Worm (Caenorhabditis elegans): Measurements from ENCODE around the gene sri-54.

sri-54 gene

DNA sequence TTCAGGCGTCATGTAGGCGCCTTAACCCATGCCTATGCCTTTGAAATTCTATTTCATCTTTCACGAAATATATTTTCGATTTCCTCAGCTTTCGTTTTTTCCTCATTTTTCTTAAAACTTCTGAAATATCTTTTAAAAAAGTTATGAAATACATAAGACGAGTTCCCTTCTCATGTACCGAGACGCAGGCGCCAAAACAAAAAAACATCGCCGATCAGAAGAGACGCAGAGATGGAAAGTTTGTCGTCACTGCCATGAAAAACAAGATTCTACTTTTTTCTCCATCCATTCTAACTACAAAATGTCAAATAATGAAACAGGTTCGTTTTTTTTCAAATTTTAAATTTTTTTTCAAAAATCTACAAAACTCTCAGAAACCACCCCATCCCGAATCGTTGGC, 8.7 kb downstream of the sri-54 start, which contains the start of gene chil-24:
Gene chil-24, plus strand, starts transcription at position 156 of the 400 bp plus-strand sequence.
- TF ChIP-seq ets-7 (tag; optimal IDR thresholded peaks at IDR 0.05) (no peak), ceh-36 (tag; optimal IDR thresholded peaks at IDR 0.05) (no peak), ama-1 (optimal IDR thresholded peaks at IDR 0.05) (no peak), tbx-37 (GFP tag; conservative IDR thresholded peaks at IDR 0.05) (no peak), sea-1 (GFP tag; conservative IDR thresholded peaks at IDR 0.05) (no peak), ceh-13 (GFP tag; optimal IDR thresholded peaks at IDR 0.05) (no peak), F13C5.2 (tag; optimal IDR thresholded peaks at IDR 0.05) (no peak), tra-4 (tag; optimal IDR thresholded peaks at IDR 0.05) (no peak), B0310.2 (tag; optimal IDR thresholded peaks at IDR 0.05) (no peak)

ce11 chrII:3126741-3127140, 11.0 kb downstream of the sri-54 start, which contains the start of gene ins-31:
Gene ins-31, plus strand, starts transcription at chrII:3127041.
- 0 out of 2 replicates have a peak, but pooled peaks have one; percentile 32 for TF ChIP-seq pes-1 (GFP tag; IDR thresholded peaks at IDR 0.05)

- TF ChIP-seq ceh-13 (GFP tag; optimal IDR thresholded peaks at IDR 0.05) (no peak), B0310.2 (tag; optimal IDR thresholded peaks at IDR 0.05) (no peak), hnd-1 (tag; optimal IDR thresholded peaks at IDR 0.05) (no peak), tbx-11 (GFP tag; IDR thresholded peaks at IDR 0.05) (no peak), sea-1 (GFP tag; conservative IDR thresholded peaks at IDR 0.05) (no peak), aly-1 (tag; optimal IDR thresholded peaks at IDR 0.05) (no peak)
These were observed 11.4 kb downstream of the sri-54 start, which contains the start of gene ins-19 for ce11 chrII:3126341-3126740. Gene ins-19, minus strand, starts transcription at chrII:3126441.

- TF ChIP-seq scrt-1 (GFP tag; IDR thresholded peaks at IDR 0.05) (no peak), pes-1 (GFP tag; IDR thresholded peaks at IDR 0.05) (no peak), ets-7 (tag; optimal IDR thresholded peaks at IDR 0.05) (no peak), hnd-1 (tag; optimal IDR thresholded peaks at IDR 0.05) (no peak), hmbx-1 (tag; optimal IDR thresholded peaks at IDR 0.05) (no peak), aly-1 (tag; optimal IDR thresholded peaks at IDR 0.05) (no peak), tbx-37 (GFP tag; conservative IDR thresholded peaks at IDR 0.05) (no peak), B0310.2 (tag; optimal IDR thresholded peaks at IDR 0.05) (no peak), sea-1 (GFP tag; conservative IDR thresholded peaks at IDR 0.05) (no peak), ceh-36 (tag; optimal IDR thresholded peaks at IDR 0.05) (no peak), tbx-11 (GFP tag; IDR thresholded peaks at IDR 0.05) (no peak), tra-4 (tag; optimal IDR thresholded peaks at IDR 0.05) (no peak), F13C5.2 (tag; optimal IDR thresholded peaks at IDR 0.05) (no peak)
These were observed 14.5 kb downstream of the sri-54 start, which contains the start of gene srh-71 for ce11 chrII:3123206-3123605. Gene srh-71, plus strand, starts transcription at chrII:3123506.

DNA sequence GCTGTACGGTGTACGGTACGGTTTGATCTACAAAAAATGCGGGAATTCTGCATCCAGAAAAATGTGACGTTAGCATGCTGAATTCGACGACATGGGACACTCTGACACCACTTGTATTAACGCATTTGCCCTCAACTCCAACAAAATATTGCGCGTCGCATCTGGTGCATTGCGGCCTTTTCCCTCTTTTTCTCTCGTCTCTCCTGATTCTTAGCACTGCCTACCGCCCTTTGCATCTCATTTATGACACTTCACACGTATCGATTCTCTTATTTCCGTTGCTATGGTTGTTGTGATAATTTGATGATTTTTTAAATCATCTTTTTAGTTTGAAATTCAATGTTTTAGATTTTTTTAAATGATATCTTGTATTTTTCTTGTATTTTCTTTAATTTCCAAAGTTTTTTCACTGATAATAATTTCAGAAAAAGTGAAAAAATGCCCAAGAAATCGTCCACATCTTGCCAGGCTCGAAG, 18.8 kb downstream of the sri-54 start, which contains the start of gene T10D4.6:
Gene T10D4.6, plus strand, starts transcription at position 426 of the 476 bp plus-strand sequence.
- no peak for TF ChIP-seq tbx-37 (GFP tag; conservative IDR thresholded peaks at IDR 0.05)
- TF ChIP-seq ceh-36 (tag; optimal IDR thresholded peaks at IDR 0.05), result no peak
- TF ChIP-seq ets-7 (tag; optimal IDR thresholded peaks at IDR 0.05), result no peak
- no peak for TF ChIP-seq hmg-4 (GFP tag; optimal IDR thresholded peaks at IDR 0.05)
- no peak for TF ChIP-seq hnd-1 (tag; optimal IDR thresholded peaks at IDR 0.05)
- no peak for TF ChIP-seq B0310.2 (tag; optimal IDR thresholded peaks at IDR 0.05)
- no peak for TF ChIP-seq pes-1 (GFP tag; IDR thresholded peaks at IDR 0.05)
- no peak for TF ChIP-seq sea-1 (GFP tag; conservative IDR thresholded peaks at IDR 0.05)

DNA sequence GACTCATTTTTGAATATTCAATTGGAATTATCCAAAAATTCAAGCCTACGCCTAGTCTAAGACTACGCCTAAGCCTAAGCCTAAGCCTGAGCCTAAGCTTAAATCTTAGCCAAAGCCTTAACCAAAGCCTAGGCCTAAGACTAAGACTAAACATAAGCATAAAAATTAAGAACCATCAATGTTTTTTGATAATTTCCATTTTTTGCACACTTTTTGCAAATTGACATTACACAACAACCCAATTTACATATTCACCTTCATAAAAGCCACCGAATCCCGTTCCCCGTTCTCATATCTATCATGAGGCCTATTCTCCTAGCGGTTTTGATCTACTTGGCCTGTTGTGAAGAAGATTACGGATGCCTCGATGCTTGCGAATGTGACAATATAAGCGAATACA, 20.2 kb downstream of the sri-54 start, which contains the start of gene T10D4.7:
Gene T10D4.7, plus strand, starts transcription at position 301 of the 400 bp plus-strand sequence.
- no peak for TF ChIP-seq aly-1 (tag; optimal IDR thresholded peaks at IDR 0.05)
- TF ChIP-seq flt-1 (GFP tag; IDR thresholded peaks at IDR 0.05), result no peak
- no peak for TF ChIP-seq pes-1 (GFP tag; IDR thresholded peaks at IDR 0.05)
- no peak for TF ChIP-seq ets-7 (tag; optimal IDR thresholded peaks at IDR 0.05)
- no peak for TF ChIP-seq ceh-36 (tag; optimal IDR thresholded peaks at IDR 0.05)
- TF ChIP-seq ama-1 (optimal IDR thresholded peaks at IDR 0.05), result no peak
- no peak for TF ChIP-seq tra-4 (tag; optimal IDR thresholded peaks at IDR 0.05)
- no peak for TF ChIP-seq B0310.2 (tag; optimal IDR thresholded peaks at IDR 0.05)

DNA sequence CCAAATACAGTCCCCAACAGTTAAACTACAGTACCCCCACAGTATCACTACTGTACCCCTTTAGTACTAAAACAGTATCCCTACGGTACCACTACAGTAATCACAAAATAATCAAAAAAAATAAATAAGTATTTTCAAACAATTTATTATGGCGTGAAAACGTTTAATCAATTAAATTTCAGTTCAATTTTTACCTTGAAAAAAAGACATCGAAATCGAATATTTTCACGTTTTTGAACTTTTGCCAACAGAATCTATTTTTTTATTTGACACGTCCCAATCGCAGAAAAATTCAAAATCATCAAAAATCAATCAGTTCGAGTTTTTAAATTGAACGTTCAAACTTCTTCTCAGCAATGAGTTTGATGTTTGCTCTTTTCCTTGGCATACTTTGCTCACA, 23.8 kb downstream of the sri-54 start, which contains the start of gene clec-123:
Gene clec-123, plus strand, starts transcription at position 301 of the 400 bp plus-strand sequence.
- no peak for TF ChIP-seq hmbx-1 (tag; optimal IDR thresholded peaks at IDR 0.05)
- TF ChIP-seq tbx-11 (GFP tag; IDR thresholded peaks at IDR 0.05), result no peak

DNA sequence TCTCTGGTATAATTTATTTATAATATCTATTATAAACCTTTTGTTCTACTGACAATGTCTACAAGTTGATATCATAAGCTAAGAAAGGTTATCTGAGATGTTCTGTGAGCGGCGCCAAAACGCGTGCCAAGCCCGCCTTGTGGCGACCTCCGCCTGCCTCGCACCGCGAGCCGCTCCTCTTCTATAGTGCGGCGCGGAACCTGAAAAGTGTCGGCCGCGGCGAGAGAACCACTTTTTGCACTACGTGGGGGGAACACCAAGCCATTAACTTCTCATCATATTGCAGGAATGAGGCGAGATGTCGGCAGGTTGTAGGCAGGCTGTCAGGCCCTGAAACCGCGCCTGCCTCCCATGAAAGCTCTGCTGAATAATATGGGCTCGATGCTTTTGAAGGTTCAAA, 24.4 kb downstream of the sri-54 start:
- TF ChIP-seq F13C5.2 (tag; optimal IDR thresholded peaks at IDR 0.05), result no peak
- no peak for TF ChIP-seq ceh-13 (GFP tag; optimal IDR thresholded peaks at IDR 0.05)
- TF ChIP-seq hmg-4 (GFP tag; optimal IDR thresholded peaks at IDR 0.05), result no peak
- TF ChIP-seq B0310.2 (tag; optimal IDR thresholded peaks at IDR 0.05), result no peak
- TF ChIP-seq ceh-36 (tag; optimal IDR thresholded peaks at IDR 0.05), result no peak
- no peak for TF ChIP-seq flt-1 (GFP tag; IDR thresholded peaks at IDR 0.05)
- no peak for TF ChIP-seq tbx-37 (GFP tag; conservative IDR thresholded peaks at IDR 0.05)

- TF ChIP-seq hmbx-1 (tag; optimal IDR thresholded peaks at IDR 0.05) (no peak), ceh-13 (GFP tag; optimal IDR thresholded peaks at IDR 0.05) (no peak), flt-1 (GFP tag; IDR thresholded peaks at IDR 0.05) (no peak), hnd-1 (tag; optimal IDR thresholded peaks at IDR 0.05) (no peak), tbx-37 (GFP tag; conservative IDR thresholded peaks at IDR 0.05) (no peak), ets-7 (tag; optimal IDR thresholded peaks at IDR 0.05) (no peak), tra-4 (tag; optimal IDR thresholded peaks at IDR 0.05) (no peak), B0310.2 (tag; optimal IDR thresholded peaks at IDR 0.05) (no peak), hmg-4 (GFP tag; optimal IDR thresholded peaks at IDR 0.05) (no peak), F13C5.2 (tag; optimal IDR thresholded peaks at IDR 0.05) (no peak), scrt-1 (GFP tag; IDR thresholded peaks at IDR 0.05) (no peak)
These were observed 25.4 kb downstream of the sri-54 start, which contains the start of gene Y25C1A.2 for ce11 chrII:3112313-3112712. Gene Y25C1A.2, plus strand, starts transcription at chrII:3112613.
